Worm (Caenorhabditis elegans) whole organism, early embryonic: Measurements from ENCODE around the gene F54F7.6.

Source experiments
- B0310.2 ChIP-seq: sonication (generic microtip); optimal IDR thresholded peaks from 2 replicates; lab custom pipeline; 2016; ENCODE audit warnings: mild to moderate bottlenecking, missing genetic modification characterization, missing compliant biosample characterization
- F13C5.2 ChIP-seq: sonication (generic microtip); optimal IDR thresholded peaks from 2 replicates; lab custom pipeline; 2017; ENCODE audit warnings: mild to moderate bottlenecking, missing genetic modification characterization, inconsistent platforms, missing compliant biosample characterization
- ama-1 ChIP-seq: fragments of 150-350 bp; optimal IDR thresholded peaks from 2 replicates; lab custom pipeline; 2014
- ceh-13 ChIP-seq: fragments of 200-800 bp; sonication (Bioruptor generic); optimal IDR thresholded peaks from 2 replicates; lab custom pipeline; 2018; ENCODE audit warnings: mild to moderate bottlenecking, missing genetic modification characterization, missing compliant biosample characterization
- ets-7 ChIP-seq: sonication (generic microtip); optimal IDR thresholded peaks from 2 replicates; lab custom pipeline; 2016; ENCODE audit warnings: missing genotype, missing genetic modification characterization, missing compliant biosample characterization
- flt-1 ChIP-seq: fragments of 200-800 bp; sonication (Bioruptor generic); IDR thresholded peaks from 2 replicates; pipeline ENCODE4 v1.3.6; 2022; ENCODE audit warnings: missing genetic modification characterization, missing compliant biosample characterization
- pes-1 ChIP-seq: fragments of 200-800 bp; sonication (Bioruptor generic); IDR thresholded peaks from 2 replicates; pipeline ENCODE4 v1.3.6; 2022; ENCODE audit warnings: missing genetic modification reagents, missing genetic modification characterization, missing compliant biosample characterization
- sea-1 ChIP-seq: fragments of 200-800 bp; sonication (Bioruptor generic); conservative IDR thresholded peaks from 2 replicates; pipeline ENCODE4 v1.3.6; 2022; ENCODE audit warnings: missing genetic modification characterization, missing compliant biosample characterization
- tbx-11 ChIP-seq: fragments of 200-800 bp; sonication (Bioruptor generic); IDR thresholded peaks from 2 replicates; pipeline ENCODE4 v1.3.6; 2022; ENCODE audit warnings: missing genetic modification characterization, missing compliant biosample characterization
- tbx-37 ChIP-seq: fragments of 200-800 bp; sonication (Bioruptor generic); conservative IDR thresholded peaks from 2 replicates; pipeline ENCODE4 v1.3.6; 2022; ENCODE audit warnings: missing genetic modification reagents, missing genetic modification characterization, missing compliant biosample characterization
- tra-4 ChIP-seq: sonication (generic microtip); optimal IDR thresholded peaks from 2 replicates; lab custom pipeline; 2017; ENCODE audit warnings: missing genetic modification characterization, missing compliant biosample characterization

DNA sequence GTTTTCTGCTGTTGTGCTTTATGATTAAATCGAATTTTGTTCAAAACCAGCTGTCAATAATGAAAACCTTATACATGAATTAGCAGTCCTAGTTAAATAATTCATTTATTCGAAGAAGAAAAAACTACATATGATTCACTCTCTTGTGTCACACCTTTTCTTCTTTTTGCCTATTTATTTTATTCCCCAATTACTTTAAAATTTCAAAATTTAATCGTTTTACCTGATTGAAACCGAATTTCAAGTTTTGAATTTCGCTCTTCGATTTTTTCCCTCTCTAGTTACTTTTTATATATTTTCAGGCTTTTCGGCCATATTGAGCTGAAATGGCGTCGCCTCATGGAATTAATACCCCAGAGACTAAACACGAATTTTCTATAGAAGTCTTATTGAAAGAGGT, 12.7 kb upstream of the F54F7.6 start, which contains the start of gene xtr-1:
- TF ChIP-seq tra-4 (tag; lab: Kevin White, UChicago) (no peak), tbx-37 (GFP tag; lab: Robert Waterston, UW) (no peak), ceh-13 (GFP tag; lab: Kevin White, UChicago) (no peak), tbx-11 (GFP tag; lab: Robert Waterston, UW) (no peak), F13C5.2 (tag; lab: Kevin White, UChicago) (no peak), ama-1 (lab: Kevin White, UChicago) (no peak), B0310.2 (tag; lab: Kevin White, UChicago) (no peak), sea-1 (GFP tag; lab: Robert Waterston, UW) (no peak), flt-1 (GFP tag; lab: Robert Waterston, UW) (no peak), ets-7 (tag; lab: Kevin White, UChicago) (no peak), pes-1 (GFP tag; lab: Robert Waterston, UW) (no peak)
